Fruit fly (Drosophila melanogaster) whole organism, embryonic: Measurements from ENCODE around the gene CG1575.

Experiments used
- Bgb ChIP-seq: fragments of 200-800 bp; sonication (Bioruptor generic); IDR thresholded peaks from 2 replicates; pipeline ENCODE4 v1.3.6; 2022; ENCODE audit warnings: missing biosample characterization, missing genetic modification characterization; ENCODE audit not compliant: partially characterized antibody
- Bteb2 ChIP-seq: fragments of 200-800 bp; sonication (Bioruptor generic); optimal IDR thresholded peaks from 2 replicates; lab custom pipeline; 2016; ENCODE audit warnings: missing biosample characterization, missing genetic modification characterization
- CG10321 ChIP-seq: fragments of 200-800 bp; sonication (Bioruptor generic); IDR thresholded peaks from 2 replicates; pipeline ENCODE4 v1.3.6; 2022; ENCODE audit warnings: missing biosample characterization, missing genetic modification characterization
- CG11093 ChIP-seq: fragments of 200-800 bp; sonication (Bioruptor generic); IDR thresholded peaks from 3 replicates; pipeline ENCODE4 v1.3.6; 2022; ENCODE audit warnings: missing biosample characterization, missing genetic modification characterization
- CG11504 ChIP-seq: fragments of 200-800 bp; sonication (Bioruptor generic); optimal IDR thresholded peaks from 3 replicates; lab custom pipeline; 2019; ENCODE audit warnings: missing biosample characterization, mild to moderate bottlenecking, missing genetic modification characterization, moderate library complexity
- CG11723 ChIP-seq: fragments of 200-800 bp; sonication (Bioruptor generic); optimal IDR thresholded peaks from 2 replicates; lab custom pipeline; 2017; ENCODE audit warnings: missing biosample characterization, mild to moderate bottlenecking, missing genetic modification characterization
- CG12769 ChIP-seq: fragments of 200-800 bp; sonication (Bioruptor generic); optimal IDR thresholded peaks from 2 replicates; lab custom pipeline; 2019; ENCODE audit warnings: missing biosample characterization, mild to moderate bottlenecking, missing genetic modification characterization, moderate library complexity
- CG12942 ChIP-seq: fragments of 200-800 bp; sonication (Bioruptor generic); optimal IDR thresholded peaks from 3 replicates; lab custom pipeline; 2016; ENCODE audit warnings: missing biosample characterization, missing genetic modification characterization
- CG17829 ChIP-seq: fragments of 200-800 bp; optimal IDR thresholded peaks from 2 replicates; lab custom pipeline; 2019; ENCODE audit warnings: missing biosample characterization, mild to moderate bottlenecking, missing genetic modification characterization, moderate library complexity
- CG2116 ChIP-seq: fragments of 200-800 bp; sonication (Bioruptor generic); optimal IDR thresholded peaks from 3 replicates; lab custom pipeline; 2018; ENCODE audit warnings: missing biosample characterization, mild to moderate bottlenecking, missing genetic modification characterization
- CG30403 ChIP-seq: fragments of 200-800 bp; sonication (Bioruptor generic); optimal IDR thresholded peaks from 3 replicates; lab custom pipeline; 2016; ENCODE audit warnings: missing biosample characterization, missing genetic modification characterization
- CG32767 ChIP-seq: fragments of 200-800 bp; sonication (Bioruptor generic); IDR thresholded peaks from 2 replicates; pipeline ENCODE4 v1.3.6; 2022; ENCODE audit warnings: missing biosample characterization, missing genetic modification characterization
- CG34376 ChIP-seq: fragments of 200-800 bp; sonication (Bioruptor generic); optimal IDR thresholded peaks from 2 replicates; lab custom pipeline; 2018; ENCODE audit warnings: missing biosample characterization, mild to moderate bottlenecking, missing genetic modification characterization
- CG34422 ChIP-seq: fragments of 200-800 bp; sonication (Bioruptor generic); IDR thresholded peaks from 3 replicates; pipeline ENCODE4 v1.3.6; 2022; ENCODE audit warnings: missing biosample characterization, missing genetic modification characterization
- CG42726 ChIP-seq: fragments of 200-800 bp; sonication (Bioruptor generic); IDR thresholded peaks from 2 replicates; pipeline ENCODE4 v1.3.6; 2022; ENCODE audit warnings: missing biosample characterization, missing genetic modification characterization; ENCODE audit not compliant: partially characterized antibody
- CG4707 ChIP-seq: fragments of 200-800 bp; sonication (Bioruptor generic); optimal IDR thresholded peaks from 2 replicates; lab custom pipeline; 2018; ENCODE audit warnings: missing biosample characterization, mild to moderate bottlenecking, missing genetic modification characterization, moderate library complexity
- CG5245 ChIP-seq: fragments of 200-800 bp; sonication (Bioruptor generic); optimal IDR thresholded peaks from 3 replicates; lab custom pipeline; 2016; ENCODE audit warnings: missing biosample characterization, missing genetic modification characterization
- CG6791 ChIP-seq: fragments of 200-800 bp; sonication (Bioruptor generic); IDR thresholded peaks from 3 replicates; pipeline ENCODE4 v1.3.6; 2022; ENCODE audit warnings: missing biosample characterization, missing genetic modification characterization; ENCODE audit not compliant: partially characterized antibody
- CG6813 ChIP-seq: fragments of 200-800 bp; sonication (Bioruptor generic); optimal IDR thresholded peaks from 2 replicates; lab custom pipeline; 2017; ENCODE audit warnings: missing biosample characterization, missing genetic modification characterization, mild to moderate bottlenecking, moderate library complexity, missing genetic modification reagents
- CG7963 ChIP-seq: fragments of 200-800 bp; sonication (Bioruptor generic); IDR thresholded peaks from 3 replicates; pipeline ENCODE4 v1.3.6; 2022; ENCODE audit warnings: missing biosample characterization, missing genetic modification characterization; ENCODE audit not compliant: partially characterized antibody
- CG8290 ChIP-seq, 3 experiments: fragments of 200-800 bp; sonication (Bioruptor generic); optimal IDR thresholded peaks; 2 replicates each; lab custom pipeline; 2016 to 2019; ENCODE audit warnings: missing biosample characterization in 3 of 3, missing genetic modification characterization in 3 of 3, mild to moderate bottlenecking in 2 of 3, moderate library complexity in 1 of 3
- Chrac-16 ChIP-seq: fragments of 200-800 bp; sonication (Bioruptor generic); optimal IDR thresholded peaks from 3 replicates; lab custom pipeline; 2016; ENCODE audit warnings: missing biosample characterization, missing genetic modification characterization
- D19B ChIP-seq: fragments of 200-800 bp; sonication (Bioruptor generic); optimal IDR thresholded peaks from 2 replicates; lab custom pipeline; 2017; ENCODE audit warnings: missing biosample characterization, mild to moderate bottlenecking, missing genetic modification characterization
- Doc2 ChIP-seq: fragments of 200-800 bp; sonication (Bioruptor generic); IDR thresholded peaks from 2 replicates; pipeline ENCODE4 v1.3.6; 2022; ENCODE audit warnings: missing biosample characterization, missing genetic modification characterization
- Dp ChIP-seq: fragments of 200-800 bp; sonication (Bioruptor generic); optimal IDR thresholded peaks from 2 replicates; lab custom pipeline; 2018; ENCODE audit warnings: missing biosample characterization, mild to moderate bottlenecking, missing genetic modification characterization, moderate library complexity
- E2f2 ChIP-seq: fragments of 200-800 bp; sonication (Bioruptor generic); IDR thresholded peaks from 2 replicates; pipeline ENCODE4 v1.3.6; 2022; ENCODE audit warnings: missing biosample characterization, missing genetic modification characterization
- HLH4C ChIP-seq: fragments of 200-800 bp; sonication (Bioruptor generic); IDR thresholded peaks from 3 replicates; pipeline ENCODE4 v1.3.6; 2022; ENCODE audit warnings: missing biosample characterization, missing genetic modification characterization; ENCODE audit not compliant: partially characterized antibody
- Hmr ChIP-seq: fragments of 200-800 bp; sonication (Bioruptor generic); optimal IDR thresholded peaks from 3 replicates; lab custom pipeline; 2017; ENCODE audit warnings: mild to moderate bottlenecking, missing biosample characterization, missing genetic modification reagents, missing genetic modification characterization
- Jarid2 ChIP-seq: fragments of 200-800 bp; sonication (Bioruptor generic); optimal IDR thresholded peaks from 3 replicates; lab custom pipeline; 2017; ENCODE audit warnings: mild to moderate bottlenecking, missing biosample characterization, missing genetic modification reagents, missing genetic modification characterization
- Vsx1 ChIP-seq: fragments of 200-800 bp; sonication (Bioruptor generic); optimal IDR thresholded peaks from 2 replicates; lab custom pipeline; 2017; ENCODE audit warnings: missing biosample characterization, mild to moderate bottlenecking, missing genetic modification characterization, missing genetic modification reagents
- amos ChIP-seq: fragments of 200-800 bp; sonication (Bioruptor generic); IDR thresholded peaks from 2 replicates; pipeline ENCODE4 v1.3.6; 2022; ENCODE audit warnings: missing biosample characterization, missing genetic modification characterization; ENCODE audit not compliant: partially characterized antibody
- cg ChIP-seq: fragments of 200-800 bp; sonication (Bioruptor generic); optimal IDR thresholded peaks from 3 replicates; lab custom pipeline; 2019; ENCODE audit warnings: missing biosample characterization, mild to moderate bottlenecking, missing genetic modification characterization, moderate library complexity
- cwo ChIP-seq: fragments of 200-800 bp; sonication (Bioruptor generic); optimal IDR thresholded peaks from 3 replicates; lab custom pipeline; 2017; ENCODE audit warnings: missing biosample characterization, missing genetic modification characterization, mild to moderate bottlenecking, moderate library complexity, missing genetic modification reagents
- da ChIP-seq: fragments of 200-800 bp; sonication (Bioruptor generic); optimal IDR thresholded peaks from 2 replicates; lab custom pipeline; 2016; ENCODE audit warnings: missing biosample characterization, missing genetic modification characterization
- danr ChIP-seq: fragments of 200-800 bp; sonication (Bioruptor generic); IDR thresholded peaks from 2 replicates; pipeline ENCODE4 v1.3.6; 2022; ENCODE audit warnings: missing biosample characterization, missing genetic modification characterization
- exex ChIP-seq: fragments of 200-800 bp; sonication (Bioruptor generic); optimal IDR thresholded peaks from 4 replicates; lab custom pipeline; 2018; ENCODE audit warnings: missing biosample characterization, mild to moderate bottlenecking, missing genetic modification characterization, moderate library complexity
- knrl ChIP-seq: fragments of 200-800 bp; sonication (Bioruptor generic); IDR thresholded peaks from 3 replicates; pipeline ENCODE4 v1.3.6; 2022; ENCODE audit warnings: missing biosample characterization, missing genetic modification characterization; ENCODE audit not compliant: partially characterized antibody
- lab ChIP-seq: fragments of 200-800 bp; sonication (Bioruptor generic); optimal IDR thresholded peaks from 3 replicates; lab custom pipeline; 2017; ENCODE audit warnings: missing biosample characterization, missing genetic modification characterization, mild to moderate bottlenecking, moderate library complexity, missing genetic modification reagents
- odd ChIP-seq: fragments of 200-800 bp; sonication (Bioruptor generic); optimal IDR thresholded peaks from 2 replicates; lab custom pipeline; 2017; ENCODE audit warnings: missing biosample characterization, mild to moderate bottlenecking, missing genetic modification characterization
- pfk ChIP-seq: fragments of 200-800 bp; sonication (Bioruptor generic); optimal IDR thresholded peaks from 2 replicates; lab custom pipeline; 2018; ENCODE audit warnings: missing biosample characterization, mild to moderate bottlenecking, missing genetic modification characterization, moderate library complexity
- ro ChIP-seq: fragments of 200-800 bp; sonication (Bioruptor generic); IDR thresholded peaks from 2 replicates; pipeline ENCODE4 v1.3.6; 2022; ENCODE audit warnings: missing biosample characterization, missing genetic modification characterization
- row ChIP-seq: fragments of 200-800 bp; sonication (Bioruptor generic); IDR thresholded peaks from 3 replicates; pipeline ENCODE4 v1.3.6; 2022; ENCODE audit warnings: missing biosample characterization, missing genetic modification characterization
- sens ChIP-seq: fragments of 200-800 bp; sonication (Bioruptor generic); peaks from one replicate; lab custom pipeline; 2016; ENCODE audit warnings: missing biosample characterization, missing genetic modification characterization
- seq ChIP-seq: fragments of 200-800 bp; sonication (Bioruptor generic); IDR thresholded peaks from 2 replicates; pipeline ENCODE4 v1.3.6; 2022; ENCODE audit warnings: missing biosample characterization, missing genetic modification characterization
- sqz ChIP-seq: fragments of 200-800 bp; sonication (Bioruptor generic); optimal IDR thresholded peaks from 3 replicates; lab custom pipeline; 2018; ENCODE audit warnings: missing biosample characterization, mild to moderate bottlenecking, missing genetic modification characterization
- sr ChIP-seq: fragments of 200-800 bp; sonication (Bioruptor generic); IDR thresholded peaks from 3 replicates; pipeline ENCODE4 v1.3.6; 2022; ENCODE audit warnings: missing biosample characterization, missing genetic modification characterization
- stwl ChIP-seq: fragments of 200-800 bp; sonication (Bioruptor generic); optimal IDR thresholded peaks from 3 replicates; lab custom pipeline; 2018; ENCODE audit warnings: missing biosample characterization, mild to moderate bottlenecking, missing genetic modification characterization, moderate library complexity
- unpg ChIP-seq: fragments of 200-800 bp; sonication (Bioruptor generic); optimal IDR thresholded peaks from 3 replicates; lab custom pipeline; 2018; ENCODE audit warnings: missing biosample characterization, mild to moderate bottlenecking, missing genetic modification characterization, moderate library complexity

Gene CG1575

dm6 chrX:8115717-8116311 is 998 bp upstream of the CG1575 start, which contains the start of gene Gclc (continued):
- peak; percentile 79 for TF ChIP-seq CG2116
- peak; percentile 34; the same call in 1 of the 3 replicates for TF ChIP-seq HLH4C (GFP tag; lab: Robert Waterston, UW)
- no peak for TF ChIP-seq CG4707 (GFP tag; lab: Kevin White, UChicago)
- no peak for TF ChIP-seq CG5245 (GFP tag; lab: Kevin White, UChicago)
- no peak for TF ChIP-seq seq (GFP tag; lab: Robert Waterston, UW)
- TF ChIP-seq Bgb = peak; percentile 11; the same call in 1 of the 2 replicates
- no peak for TF ChIP-seq Doc2 (GFP tag; lab: Robert Waterston, UW)
- peak; percentile 45; the same call in 2 of the 3 replicates for TF ChIP-seq knrl (GFP tag; lab: Robert Waterston, UW)
- TF ChIP-seq sens = peak; percentile 53
- peak; percentile 56 for TF ChIP-seq Jarid2 (GFP tag; lab: Kevin White, UChicago)
- TF ChIP-seq CG8290 (GFP tag; optimal IDR thresholded peaks at IDR 0.05; lab: Kevin White, UChicago) = no peak
- peak in 1 of 2 experiments; percentile 13 for TF ChIP-seq CG8290 (tag; optimal IDR thresholded peaks at IDR 0.05; lab: Kevin White, UChicago)
- no peak for TF ChIP-seq CG11504 (tag; lab: Kevin White, UChicago)
- TF ChIP-seq D19B = peak; percentile 3
- TF ChIP-seq CG34422 (GFP tag; lab: Robert Waterston, UW) = 0 out of 3 replicates have a peak, but pooled peaks have one; percentile 34
- TF ChIP-seq cg (GFP tag; lab: Kevin White, UChicago) = peak; percentile 75
- TF ChIP-seq CG12942 (GFP tag; lab: Kevin White, UChicago) = no peak
- no peak for TF ChIP-seq sqz (GFP tag; lab: Kevin White, UChicago)
- TF ChIP-seq CG34376 (GFP tag; lab: Kevin White, UChicago) = peak; percentile 41
- TF ChIP-seq CG11723 (GFP tag; lab: Kevin White, UChicago) = no peak
- peak; percentile 25; the same call in 1 of the 3 replicates for TF ChIP-seq row (GFP tag; lab: Robert Waterston, UW)
- TF ChIP-seq CG42726 (GFP tag; lab: Robert Waterston, UW) = no peak; the same call in 1 of the 2 replicates
- TF ChIP-seq Chrac-16 (GFP tag; lab: Kevin White, UChicago) = no peak
- no peak for TF ChIP-seq unpg (GFP tag; lab: Kevin White, UChicago)
- TF ChIP-seq CG11093 (GFP tag; lab: Robert Waterston, UW) = no peak
- peak; percentile 86 for TF ChIP-seq stwl (tag; lab: Kevin White, UChicago)
- peak; percentile 43 for TF ChIP-seq Dp (GFP tag; lab: Kevin White, UChicago)
- TF ChIP-seq CG12769 (tag; lab: Kevin White, UChicago) = peak; percentile 36
- TF ChIP-seq sr (GFP tag; lab: Robert Waterston, UW) = 0 out of 3 replicates have a peak, but pooled peaks have one; percentile 52
- no peak for TF ChIP-seq Vsx1 (GFP tag; lab: Kevin White, UChicago)
- TF ChIP-seq CG17829 = no peak
- TF ChIP-seq CG6791 (GFP tag; lab: Robert Waterston, UW) = peak; percentile 53; the same call in 2 of the 3 replicates
- TF ChIP-seq danr (GFP tag; lab: Robert Waterston, UW) = no peak
- TF ChIP-seq CG6813 (GFP tag; lab: Kevin White, UChicago) = peak; percentile 19
- TF ChIP-seq CG30403 (GFP tag; lab: Kevin White, UChicago) = no peak
- TF ChIP-seq Hmr = peak; percentile 50
- no peak for TF ChIP-seq CG32767 (GFP tag; lab: Robert Waterston, UW)
- peak; percentile 54; the same call in 1 of the 2 replicates for TF ChIP-seq amos
- TF ChIP-seq exex (tag; lab: Kevin White, UChicago) = peak; percentile 28
- TF ChIP-seq ro = no peak
- TF ChIP-seq pfk (GFP tag; lab: Kevin White, UChicago) = no peak
- peak; percentile 24 for TF ChIP-seq lab
- peak; percentile 0 for TF ChIP-seq Bteb2
- peak; percentile 50 for TF ChIP-seq E2f2 (GFP tag; lab: Robert Waterston, UW)
- TF ChIP-seq cwo = peak; percentile 82
- no peak for TF ChIP-seq da (GFP tag; lab: Kevin White, UChicago)
- TF ChIP-seq CG7963 = peak; percentile 10; the same call in 1 of the 3 replicates
- no peak for TF ChIP-seq CG10321 (GFP tag; lab: Robert Waterston, UW)
- TF ChIP-seq odd = peak; percentile 15
